Worm (Caenorhabditis elegans) whole organism, L2 larva: ENCODE measurements around the gene nex-2.

Experiments
- skn-1 ChIP-seq: sonication (generic microtip); optimal IDR thresholded peaks from 2 replicates; lab custom pipeline; 2017; ENCODE audit warnings: missing biosample characterization, missing genetic modification characterization
- zag-1 ChIP-seq: fragments of 150-350 bp; optimal IDR thresholded peaks from 2 replicates; lab custom pipeline; 2014; ENCODE audit warnings: missing biosample characterization, missing genetic modification characterization

- no peak for TF ChIP-seq skn-1 (tag; lab: Kevin White, UChicago)
- peak; percentile 39 for TF ChIP-seq zag-1 (tag; lab: Kevin White, UChicago)
Measured at ce11 chrIII:10333961-10334542, 3.8 kb upstream of the nex-2 start, which contains the start of the genes jmjd-4 and mev-1.
